Worm (Caenorhabditis elegans) whole organism, young adult: Measurements from ENCODE around the gene R05F9.11.
A peak's percentile ranks its signal among the peaks of the same experiment; 100 is the strongest.

Experiments used
- F10E7.11 ChIP-seq: sonication (generic microtip); optimal IDR thresholded peaks from 2 replicates; lab custom pipeline; 2017; ENCODE audit warnings: mild to moderate bottlenecking, missing genetic modification characterization, moderate library complexity, missing compliant biosample characterization
- F33H1.4 ChIP-seq: fragments of 200-800 bp; sonication (Bioruptor generic); IDR thresholded peaks from 2 replicates; pipeline ENCODE4 v1.3.6; 2022; ENCODE audit warnings: missing genetic modification reagents, missing genetic modification characterization, missing compliant biosample characterization
- F37B4.10 ChIP-seq: fragments of 200-800 bp; sonication (Bioruptor generic); IDR thresholded peaks from 2 replicates; pipeline ENCODE4 v1.3.6; 2022; ENCODE audit warnings: missing genetic modification characterization, missing compliant biosample characterization
- F52B5.7 ChIP-seq: sonication (generic microtip); optimal IDR thresholded peaks from 2 replicates; lab custom pipeline; 2016; ENCODE audit warnings: mild to moderate bottlenecking, missing genetic modification characterization, missing compliant biosample characterization
- F55B11.4 ChIP-seq: sonication (generic microtip); optimal IDR thresholded peaks from 2 replicates; lab custom pipeline; 2016; ENCODE audit warnings: missing compliant biosample characterization, missing genetic modification characterization, borderline replicate concordance; ENCODE audit not compliant: insufficient read depth
- F57A8.1 ChIP-seq: fragments of 200-800 bp; sonication (Bioruptor generic); optimal IDR thresholded peaks from 2 replicates; lab custom pipeline; 2018; ENCODE audit warnings: mild to moderate bottlenecking, missing genetic modification characterization, moderate library complexity, missing compliant biosample characterization
- K11D2.4 ChIP-seq: fragments of 200-800 bp; sonication (Bioruptor generic); IDR thresholded peaks from 2 replicates; pipeline ENCODE4 v1.3.6; 2022; ENCODE audit warnings: missing genetic modification reagents, missing genetic modification characterization, missing compliant biosample characterization
- T07F8.4 ChIP-seq: sonication (generic microtip); optimal IDR thresholded peaks from 2 replicates; lab custom pipeline; 2016; ENCODE audit warnings: mild to moderate bottlenecking, missing genetic modification characterization, moderate library complexity, missing compliant biosample characterization
- Y53F4B.3 ChIP-seq: fragments of 200-800 bp; sonication (Bioruptor generic); IDR thresholded peaks from 2 replicates; pipeline ENCODE4 v1.3.6; 2022; ENCODE audit warnings: missing genetic modification reagents, missing genetic modification characterization, missing compliant biosample characterization
- akir-1 ChIP-seq: fragments of 200-800 bp; sonication (Bioruptor generic); optimal IDR thresholded peaks from 2 replicates; lab custom pipeline; 2018; ENCODE audit warnings: mild to moderate bottlenecking, missing genetic modification characterization, moderate library complexity, missing compliant biosample characterization
- atf-7 ChIP-seq: sonication (generic microtip); optimal IDR thresholded peaks from 2 replicates; lab custom pipeline; 2017; ENCODE audit warnings: mild to moderate bottlenecking, missing genetic modification characterization, missing compliant biosample characterization
- attf-3 ChIP-seq: fragments of 200-800 bp; sonication (Bioruptor generic); conservative IDR thresholded peaks from 2 replicates; pipeline ENCODE4 v1.3.6; 2022; ENCODE audit warnings: missing genetic modification reagents, missing genetic modification characterization, missing compliant biosample characterization
- attf-6 ChIP-seq: fragments of 200-800 bp; sonication (Bioruptor generic); IDR thresholded peaks from 2 replicates; pipeline ENCODE4 v1.3.6; 2022; ENCODE audit warnings: missing genetic modification reagents, missing genetic modification characterization, missing compliant biosample characterization
- bed-2 ChIP-seq: fragments of 200-800 bp; sonication (Bioruptor generic); IDR thresholded peaks from 2 replicates; pipeline ENCODE4 v1.3.6; 2022; ENCODE audit warnings: missing genetic modification reagents, missing genetic modification characterization, missing compliant biosample characterization
- ceh-100 ChIP-seq: fragments of 200-800 bp; sonication (Bioruptor generic); IDR thresholded peaks from 2 replicates; pipeline ENCODE4 v1.3.6; 2022; ENCODE audit warnings: missing genetic modification reagents, missing genetic modification characterization, missing compliant biosample characterization
- ceh-79 ChIP-seq: sonication (generic microtip); optimal IDR thresholded peaks from 2 replicates; lab custom pipeline; 2017; ENCODE audit warnings: mild to moderate bottlenecking, missing genetic modification characterization, missing compliant biosample characterization
- ceh-91 ChIP-seq: fragments of 200-800 bp; sonication (Bioruptor generic); IDR thresholded peaks from 2 replicates; pipeline ENCODE4 v1.3.6; 2022; ENCODE audit warnings: missing genetic modification reagents, missing genetic modification characterization, missing compliant biosample characterization
- die-1 ChIP-seq: sonication (generic microtip); optimal IDR thresholded peaks from 2 replicates; lab custom pipeline; 2016; ENCODE audit warnings: missing genotype, mild to moderate bottlenecking, missing genetic modification characterization, missing compliant biosample characterization
- gei-17 ChIP-seq: fragments of 200-800 bp; sonication (Bioruptor generic); optimal IDR thresholded peaks from 2 replicates; lab custom pipeline; 2018; ENCODE audit warnings: mild to moderate bottlenecking, missing genetic modification characterization, missing compliant biosample characterization
- hmg-1.2 ChIP-seq: fragments of 200-800 bp; sonication (Bioruptor generic); IDR thresholded peaks from 2 replicates; pipeline ENCODE4 v1.3.6; 2022; ENCODE audit warnings: missing genetic modification reagents, missing genetic modification characterization, missing compliant biosample characterization
- hrde-1 ChIP-seq: sonication (generic microtip); optimal IDR thresholded peaks from 2 replicates; lab custom pipeline; 2016; ENCODE audit warnings: missing genetic modification characterization, mild to moderate bottlenecking, missing compliant biosample characterization, moderate library complexity, missing genotype, missing genetic modification reagents, borderline replicate concordance
- hsf-1 ChIP-seq: fragments of 200-800 bp; sonication (Bioruptor generic); IDR thresholded peaks from 2 replicates; pipeline ENCODE4 v1.3.6; 2022; ENCODE audit warnings: missing genetic modification reagents, missing genetic modification characterization, missing compliant biosample characterization
- lag-1 ChIP-seq: fragments of 200-800 bp; sonication (Bioruptor generic); IDR thresholded peaks from 2 replicates; pipeline ENCODE4 v1.3.6; 2022; ENCODE audit warnings: missing genetic modification reagents, missing genetic modification characterization, missing compliant biosample characterization
- let-607 ChIP-seq, 2 experiments: fragments of 200-800 bp in 1 of 2; sonication (Bioruptor generic) in 1 of 2; sonication (generic microtip) in 1 of 2; optimal IDR thresholded peaks; 2 replicates each; lab custom pipeline; 2016 to 2018; ENCODE audit warnings: mild to moderate bottlenecking in 2 of 2, missing compliant biosample characterization in 2 of 2, missing genetic modification characterization in 2 of 2, moderate library complexity in 2 of 2, missing genotype in 1 of 2
- lin-26 ChIP-seq: fragments of 200-800 bp; sonication (Bioruptor generic); IDR thresholded peaks from 2 replicates; pipeline ENCODE4 v1.3.6; 2022; ENCODE audit warnings: missing genetic modification reagents, missing genetic modification characterization, missing compliant biosample characterization
- lir-1 ChIP-seq: fragments of 200-800 bp; sonication (Bioruptor generic); conservative IDR thresholded peaks from 2 replicates; pipeline ENCODE4 v1.3.6; 2022; ENCODE audit warnings: missing genetic modification reagents, missing genetic modification characterization, missing compliant biosample characterization
- lsl-1 ChIP-seq: fragments of 200-800 bp; sonication (Bioruptor generic); optimal IDR thresholded peaks from 2 replicates; lab custom pipeline; 2018; ENCODE audit warnings: mild to moderate bottlenecking, missing genetic modification characterization, moderate library complexity, missing compliant biosample characterization
- madf-3 ChIP-seq: fragments of 200-800 bp; sonication (Bioruptor generic); IDR thresholded peaks from 2 replicates; pipeline ENCODE4 v1.3.6; 2022; ENCODE audit warnings: missing genetic modification reagents, missing genetic modification characterization, missing compliant biosample characterization
- madf-6 ChIP-seq: fragments of 200-800 bp; sonication (Bioruptor generic); IDR thresholded peaks from 2 replicates; pipeline ENCODE4 v1.3.6; 2022; ENCODE audit warnings: missing genetic modification reagents, missing genetic modification characterization, missing compliant biosample characterization
- mel-28 ChIP-seq: sonication (generic microtip); optimal IDR thresholded peaks from 2 replicates; lab custom pipeline; 2016; ENCODE audit warnings: borderline replicate concordance, mild to moderate bottlenecking, missing genetic modification characterization, missing compliant biosample characterization
- mes-4 ChIP-seq: sonication (generic microtip); optimal IDR thresholded peaks from 2 replicates; lab custom pipeline; 2016; ENCODE audit warnings: missing genotype, missing genetic modification characterization, missing compliant biosample characterization
- nfyb-1 ChIP-seq: fragments of 200-800 bp; sonication (Bioruptor generic); IDR thresholded peaks from 2 replicates; pipeline ENCODE4 v1.3.6; 2022; ENCODE audit warnings: missing genetic modification reagents, missing genetic modification characterization, missing compliant biosample characterization
- nhr-120 ChIP-seq: fragments of 200-800 bp; sonication (Bioruptor generic); IDR thresholded peaks from 2 replicates; pipeline ENCODE4 v1.3.6; 2022; ENCODE audit warnings: missing genetic modification characterization, missing compliant biosample characterization
- nhr-90 ChIP-seq: sonication (generic microtip); optimal IDR thresholded peaks from 2 replicates; lab custom pipeline; 2016; ENCODE audit warnings: missing genotype, mild to moderate bottlenecking, missing genetic modification characterization, missing compliant biosample characterization
- pbrm-1 ChIP-seq: fragments of 200-800 bp; sonication (Bioruptor generic); IDR thresholded peaks from 2 replicates; pipeline ENCODE4 v1.3.6; 2022; ENCODE audit warnings: missing genetic modification reagents, missing genetic modification characterization, missing compliant biosample characterization
- pha-4 ChIP-seq: fragments of 150-350 bp; sonication (generic microtip); optimal IDR thresholded peaks from 2 replicates; lab custom pipeline; 2014; ENCODE audit warnings: missing biosample characterization, missing genetic modification reagents, missing genetic modification characterization
- repo-1 ChIP-seq: sonication (generic microtip); optimal IDR thresholded peaks from 2 replicates; lab custom pipeline; 2017; ENCODE audit warnings: mild to moderate bottlenecking, missing genetic modification characterization, missing compliant biosample characterization
- sdz-38 ChIP-seq: sonication (generic microtip); optimal IDR thresholded peaks from 2 replicates; lab custom pipeline; 2016; ENCODE audit warnings: missing genotype, missing genetic modification characterization, missing compliant biosample characterization
- somi-1 ChIP-seq: fragments of 200-800 bp; sonication (Bioruptor generic); optimal IDR thresholded peaks from 2 replicates; lab custom pipeline; 2018; ENCODE audit warnings: mild to moderate bottlenecking, missing genetic modification characterization, missing compliant biosample characterization
- tbx-9 ChIP-seq: sonication (generic microtip); optimal IDR thresholded peaks from 2 replicates; lab custom pipeline; 2016; ENCODE audit warnings: borderline replicate concordance, missing genetic modification characterization, inconsistent platforms, missing compliant biosample characterization
- unc-130 ChIP-seq: sonication (generic microtip); optimal IDR thresholded peaks from 2 replicates; lab custom pipeline; 2016; ENCODE audit warnings: missing genetic modification reagents, missing genetic modification characterization, missing compliant biosample characterization
- unc-62 ChIP-seq: fragments of 150-350 bp; optimal IDR thresholded peaks from 2 replicates; lab custom pipeline; 2014; ENCODE audit warnings: missing biosample characterization, missing genetic modification reagents, missing genetic modification characterization
- xnd-1 ChIP-seq: sonication (generic microtip); optimal IDR thresholded peaks from 2 replicates; lab custom pipeline; 2016; ENCODE audit warnings: missing genotype, missing genetic modification reagents, missing genetic modification characterization, missing compliant biosample characterization
- zim-3 ChIP-seq: sonication (generic microtip); optimal IDR thresholded peaks from 2 replicates; lab custom pipeline; 2017; ENCODE audit warnings: mild to moderate bottlenecking, missing genetic modification characterization, moderate library complexity, missing compliant biosample characterization
- ztf-28 ChIP-seq: fragments of 200-800 bp; sonication (Bioruptor generic); IDR thresholded peaks from 2 replicates; pipeline ENCODE4 v1.3.6; 2022; ENCODE audit warnings: missing genetic modification reagents, missing genetic modification characterization, missing compliant biosample characterization

The R05F9.11 gene

ce11 chrII:4905883-4906282 is 8.1 kb downstream of the R05F9.11 start:
- TF ChIP-seq attf-6 (GFP tag; lab: Robert Waterston, UW) (no peak), gei-17 (no peak), akir-1 (GFP tag; lab: Kevin White, UChicago) (no peak), ceh-79 (tag; lab: Kevin White, UChicago) (no peak), nfyb-1 (no peak), pbrm-1 (GFP tag; lab: Robert Waterston, UW) (no peak), ztf-28 (GFP tag; lab: Robert Waterston, UW) (no peak), hsf-1 (no peak), ceh-91 (GFP tag; lab: Robert Waterston, UW) (no peak), lin-26 (GFP tag; lab: Robert Waterston, UW) (no peak), ceh-100 (GFP tag; lab: Robert Waterston, UW) (no peak), atf-7 (tag; lab: Kevin White, UChicago) (no peak), die-1 (tag; lab: Kevin White, UChicago) (no peak), nhr-120 (GFP tag; lab: Robert Waterston, UW) (no peak), let-607 (tag; optimal IDR thresholded peaks at IDR 0.05; lab: Kevin White, UChicago) (no peak), unc-130 (GFP tag; lab: Kevin White, UChicago) (no peak), F37B4.10 (GFP tag; lab: Robert Waterston, UW) (no peak), Y53F4B.3 (GFP tag; lab: Robert Waterston, UW) (no peak), mel-28 (no peak), hrde-1 (tag; lab: Kevin White, UChicago) (no peak)

DNA sequence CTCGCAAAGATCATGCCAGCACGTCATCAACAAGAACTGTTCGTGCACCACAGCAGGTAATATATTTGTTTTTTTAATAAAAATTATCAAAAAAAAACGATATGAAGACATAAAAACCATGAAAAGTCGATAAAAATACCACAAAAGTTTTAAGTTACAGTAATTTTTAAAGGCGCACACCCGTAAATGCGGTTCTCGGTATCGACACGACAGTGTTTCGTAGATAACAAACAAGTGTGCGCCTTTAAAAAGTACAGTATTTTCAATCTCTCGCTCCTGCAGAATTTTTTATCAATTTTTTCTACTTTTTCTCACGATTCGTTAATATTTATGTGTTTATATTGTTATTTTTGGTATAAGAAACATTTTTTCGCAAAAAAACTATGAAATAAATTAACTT is 8.7 kb downstream of the R05F9.11 start:
- TF ChIP-seq somi-1 (GFP tag; lab: Kevin White, UChicago): no peak
- TF ChIP-seq lsl-1: peak; percentile 70
- peak; percentile 50; the same call in 1 of the 2 replicates for TF ChIP-seq F33H1.4
- TF ChIP-seq T07F8.4 (tag; lab: Kevin White, UChicago): no peak
- TF ChIP-seq madf-6 (GFP tag; lab: Robert Waterston, UW): peak; percentile 56
- TF ChIP-seq pbrm-1 (GFP tag; lab: Robert Waterston, UW): no peak
- TF ChIP-seq, all 124 proteins: peak for 3

ce11 chrII:4904778-4905177 is 9.2 kb downstream of the R05F9.11 start, which contains the start of gene btbd-10:
btbd-10 (plus strand) TSS chrII:4905008.
- TF ChIP-seq pha-4 (tag; lab: Kevin White, UChicago) (peak; percentile 7), mes-4 (tag; lab: Kevin White, UChicago) (no peak), unc-62 (peak; percentile 67)

ce11 chrII:4904277-4904676 is 9.7 kb downstream of the R05F9.11 start:
- TF ChIP-seq lag-1 (GFP tag; lab: Robert Waterston, UW): no peak
- no peak for TF ChIP-seq mes-4 (tag; lab: Kevin White, UChicago)
- TF ChIP-seq K11D2.4 (GFP tag; lab: Robert Waterston, UW): no peak
- no peak for TF ChIP-seq F57A8.1 (GFP tag; lab: Kevin White, UChicago)
- no peak for TF ChIP-seq gei-17
- no peak for TF ChIP-seq F52B5.7 (tag; lab: Kevin White, UChicago)
- TF ChIP-seq attf-3 (GFP tag; lab: Robert Waterston, UW): no peak
- TF ChIP-seq madf-3 (GFP tag; lab: Robert Waterston, UW): peak; percentile 29; the same call in 1 of the 2 replicates
- TF ChIP-seq nhr-90 (tag; lab: Kevin White, UChicago): no peak
- no peak for TF ChIP-seq zim-3 (tag; lab: Kevin White, UChicago)
- peak; percentile 26 for TF ChIP-seq xnd-1 (tag; lab: Kevin White, UChicago)
- TF ChIP-seq tbx-9 (tag; lab: Kevin White, UChicago): no peak
- no peak for TF ChIP-seq sdz-38 (tag; lab: Kevin White, UChicago)
- TF ChIP-seq F10E7.11 (tag; lab: Kevin White, UChicago): no peak
- TF ChIP-seq repo-1 (tag; lab: Kevin White, UChicago): no peak
- TF ChIP-seq bed-2 (GFP tag; lab: Robert Waterston, UW): no peak
- TF ChIP-seq attf-6 (GFP tag; lab: Robert Waterston, UW): no peak
- 0 out of 2 replicates have a peak, but pooled peaks have one; percentile 10 for TF ChIP-seq lir-1 (GFP tag; lab: Robert Waterston, UW)
- TF ChIP-seq hmg-1.2 (GFP tag; lab: Robert Waterston, UW): peak; percentile 94
- TF ChIP-seq F55B11.4 (tag; lab: Kevin White, UChicago): no peak
- peak; percentile 96 for TF ChIP-seq hsf-1
- TF ChIP-seq akir-1 (GFP tag; lab: Kevin White, UChicago): no peak
